Fruit fly (Drosophila melanogaster): ENCODE measurements around the gene Hecw.

DNA sequence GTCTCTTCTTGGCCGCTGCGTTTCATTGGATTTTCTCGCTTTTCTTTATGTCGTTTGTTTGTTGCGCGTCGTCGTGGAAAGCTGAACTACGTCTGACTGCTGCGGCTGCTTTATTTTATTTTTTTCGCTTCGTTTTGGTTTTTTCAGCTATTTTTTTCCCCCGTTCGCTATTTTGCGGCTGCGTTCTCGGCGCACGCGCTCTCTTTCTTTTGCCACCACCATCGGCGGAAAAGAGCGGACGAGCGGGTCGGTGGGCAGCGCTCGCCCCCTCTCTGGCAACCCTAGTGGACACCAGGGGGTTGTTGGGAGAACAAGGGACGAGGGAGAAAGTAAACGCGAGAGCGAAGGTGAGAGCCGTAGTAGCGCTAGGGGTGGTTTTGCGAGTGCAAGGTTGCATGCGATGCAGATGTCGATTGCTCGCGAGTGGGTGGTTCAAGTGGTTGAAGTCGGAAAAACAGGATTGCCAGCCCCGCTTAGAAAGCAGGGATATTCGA lies 30.2 kb downstream of the Hecw start:
- TF ChIP-seq usp (GFP tag; optimal IDR thresholded peaks at IDR 0.05) (no peak), CG8478 (optimal IDR thresholded peaks at IDR 0.05) (no peak), EcR (GFP tag; optimal IDR thresholded peaks at IDR 0.05) (no peak)
